Worm (Caenorhabditis elegans): ENCODE data around the gene C50D2.1.

Gene C50D2.1

DNA sequence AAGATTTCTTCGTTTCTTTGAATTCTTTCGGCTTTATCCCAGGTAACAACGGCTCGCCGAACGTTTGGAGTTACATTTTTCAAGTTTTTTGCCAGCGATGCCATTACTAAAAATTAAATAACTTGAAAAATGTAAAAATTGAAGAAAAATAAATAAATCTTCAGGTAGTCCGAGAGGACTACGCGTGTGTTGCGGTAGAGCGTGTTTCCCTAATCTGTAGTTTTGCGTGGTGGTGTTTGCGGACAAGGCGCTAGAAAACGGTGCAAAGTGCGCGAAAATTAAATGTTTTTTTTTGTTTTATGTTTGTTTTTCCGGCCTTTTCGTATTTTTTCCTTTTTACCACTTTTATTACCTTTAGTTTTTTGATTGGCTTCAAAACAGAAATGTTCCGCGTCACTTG is 44.5 kb downstream of the C50D2.1 start, which contains the start of gene mrpl-28 (continued):
- TF ChIP-seq efl-3 (GFP tag; optimal IDR thresholded peaks at IDR 0.05) (no peak), unc-130 (tag; optimal IDR thresholded peaks at IDR 0.05) (peak; percentile 95), aly-2 (tag; optimal IDR thresholded peaks at IDR 0.05) (peak; percentile 92), nhr-71 (tag; optimal IDR thresholded peaks at IDR 0.05) (peak; percentile 98), lin-14 (GFP tag; optimal IDR thresholded peaks at IDR 0.05) (peak; percentile 95), nhr-28 (tag; optimal IDR thresholded peaks at IDR 0.05) (peak; percentile 48), nhr-90 (tag; optimal IDR thresholded peaks at IDR 0.05; ENCODE audit: poor library complexity) (peak; percentile 98), nhr-77 (tag; optimal IDR thresholded peaks at IDR 0.05) (peak; percentile 81), lin-39 (tag; optimal IDR thresholded peaks at IDR 0.05) (peak; percentile 95), snpc-4 (tag; optimal IDR thresholded peaks at IDR 0.05) (peak; percentile 79), C34B4.2 (tag; optimal IDR thresholded peaks at IDR 0.05) (peak; percentile 27), tlp-1 (tag; optimal IDR thresholded peaks at IDR 0.05) (no peak), dsc-1 (tag; optimal IDR thresholded peaks at IDR 0.05) (peak; percentile 95), hlh-17 (GFP tag; optimal IDR thresholded peaks at IDR 0.05; ENCODE audit: borderline replicate concordance) (no peak), hpl-2 (GFP tag; optimal IDR thresholded peaks at IDR 0.05) (peak; percentile 33), irx-1 (tag; optimal IDR thresholded peaks at IDR 0.05) (peak; percentile 95), elt-3 (tag; optimal IDR thresholded peaks at IDR 0.05) (peak in 3 of 6 experiments; percentile 61 to 89 (median 84)), fkh-8 (tag; optimal IDR thresholded peaks at IDR 0.05) (peak; percentile 94), swsn-7 (tag; optimal IDR thresholded peaks at IDR 0.05) (peak; percentile 97), vab-15 (tag; optimal IDR thresholded peaks at IDR 0.05) (no peak), sptf-1 (tag; optimal IDR thresholded peaks at IDR 0.05) (no peak), lin-15B (tag; optimal IDR thresholded peaks at IDR 0.05) (peak; percentile 97), fos-1 (tag; optimal IDR thresholded peaks at IDR 0.05) (peak; percentile 89), snu-23 (GFP tag; optimal IDR thresholded peaks at IDR 0.05) (peak; percentile 98), lsy-2 (tag; optimal IDR thresholded peaks at IDR 0.05) (peak; percentile 94 to 95), zip-4 (GFP tag; optimal IDR thresholded peaks at IDR 0.05) (peak; percentile 89), lir-3 (tag; optimal IDR thresholded peaks at IDR 0.05; ENCODE audit: poor library complexity) (peak; percentile 91), nhr-76 (tag; optimal IDR thresholded peaks at IDR 0.05) (peak; percentile 60), nhr-84 (tag; optimal IDR thresholded peaks at IDR 0.05) (no peak), jun-1 (tag; optimal IDR thresholded peaks at IDR 0.05) (peak; percentile 90), ztf-11 (tag; optimal IDR thresholded peaks at IDR 0.05) (peak; percentile 19 to 91), ceh-8 (GFP tag; optimal IDR thresholded peaks at IDR 0.05) (peak; percentile 92), nhr-11 (tag; optimal IDR thresholded peaks at IDR 0.05) (peak; percentile 81), ceh-63 (GFP tag; optimal IDR thresholded peaks at IDR 0.05) (no peak), hlh-4 (tag; optimal IDR thresholded peaks at IDR 0.05) (no peak), ceh-90 (tag; optimal IDR thresholded peaks at IDR 0.05) (peak; percentile 72), nhr-85 (tag) (peak; percentile 98), C04F5.9 (tag; optimal IDR thresholded peaks at IDR 0.05) (peak; percentile 90), ama-1 (optimal IDR thresholded peaks at IDR 0.05) (peak; percentile 59), blmp-1 (tag; optimal IDR thresholded peaks at IDR 0.05) (peak; percentile 60), ceh-82 (tag; optimal IDR thresholded peaks at IDR 0.05) (peak; percentile 94 to 97 (median 95)), skn-1 (tag; optimal IDR thresholded peaks at IDR 0.05) (peak; percentile 90), sup-37 (GFP tag; optimal IDR thresholded peaks at IDR 0.05) (peak; percentile 72)

DNA sequence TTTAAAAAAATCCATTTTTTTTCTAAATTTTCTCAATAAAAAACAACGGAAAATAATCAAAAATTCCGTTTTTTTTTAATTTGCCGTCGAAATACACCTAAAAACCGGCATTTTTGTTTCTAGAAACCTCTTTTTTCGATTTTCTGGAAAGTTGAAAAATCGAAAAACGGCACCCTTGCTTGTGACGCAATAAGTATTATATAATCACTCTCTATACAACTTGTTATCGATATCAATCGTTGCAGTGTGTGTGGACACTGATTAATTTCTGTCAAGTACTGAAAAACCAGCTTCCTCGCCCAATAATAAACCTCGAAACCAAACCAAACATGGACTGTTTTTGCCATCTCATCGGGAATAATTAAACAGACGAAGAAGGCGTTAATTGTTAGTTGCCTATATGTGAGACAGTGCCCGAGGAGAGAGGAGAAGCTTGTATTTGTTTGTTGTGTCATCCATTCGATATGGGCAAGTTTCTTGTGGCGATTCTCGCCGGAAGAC is 45.7 kb downstream of the C50D2.1 start:
- no peak for TF ChIP-seq nhr-237 (tag; optimal IDR thresholded peaks at IDR 0.05)
- TF ChIP-seq efl-1 (optimal IDR thresholded peaks at IDR 0.05): no peak
- peak in 1 of 2 experiments; percentile 78 for TF ChIP-seq efl-1 (GFP tag; optimal IDR thresholded peaks at IDR 0.05 in 1 of 2)
